In genomic region chrX:14634696-14635095, dm6 we compare ENCODE assay signal across 1 fruit fly cellular context.
TF ChIP-seq lines count a peak whose summit lies in the region.

No protein-coding gene starts in this region.

TF ChIP-seq in whole organism, embryonic, 481 proteins besides CTCF, POLR2A, EP300 and RAD21 (continued from another document):
- TF ChIP-seq ato (GFP tag; IDR thresholded peaks at IDR 0.05; lab: Robert Waterston, UW; ENCODE audit: partially characterized antibody) (no peak), zf30C (GFP tag; optimal IDR thresholded peaks at IDR 0.05; lab: Kevin White, UChicago) (no peak), tx (GFP tag; optimal IDR thresholded peaks at IDR 0.05; lab: Kevin White, UChicago) (no peak), CG7963 (GFP tag; IDR thresholded peaks at IDR 0.05; lab: Robert Waterston, UW; ENCODE audit: partially characterized antibody) (no peak), CG12104 (GFP tag; optimal IDR thresholded peaks at IDR 0.05; lab: Kevin White, UChicago) (peak; percentile 32), Oli (tag; optimal IDR thresholded peaks at IDR 0.05; lab: Kevin White, UChicago) (peak; percentile 68), CG16813 (GFP tag; IDR thresholded peaks at IDR 0.05; lab: Robert Waterston, UW; ENCODE audit: partially characterized antibody) (no peak), z (GFP tag; IDR thresholded peaks at IDR 0.05; lab: Robert Waterston, UW) (no peak), CG9727 (GFP tag; optimal IDR thresholded peaks at IDR 0.05; lab: Kevin White, UChicago) (no peak), CG18764 (GFP tag; optimal IDR thresholded peaks at IDR 0.05; lab: Kevin White, UChicago) (no peak), CG8359 (GFP tag; optimal IDR thresholded peaks at IDR 0.05; lab: Kevin White, UChicago; ENCODE audit: borderline replicate concordance) (peak; percentile 18), amos (GFP tag; IDR thresholded peaks at IDR 0.05; lab: Robert Waterston, UW; ENCODE audit: partially characterized antibody) (no peak), CG32532 (GFP tag; IDR thresholded peaks at IDR 0.05; lab: Robert Waterston, UW) (no peak), CG11695 (GFP tag; IDR thresholded peaks at IDR 0.05; lab: Robert Waterston, UW) (0 out of 3 replicates have a peak, but pooled peaks have one; percentile 27), CrebB (tag; optimal IDR thresholded peaks at IDR 0.05; lab: Kevin White, UChicago) (no peak), sob (GFP tag; IDR thresholded peaks at IDR 0.05; lab: Robert Waterston, UW) (no peak), CG11504 (tag; optimal IDR thresholded peaks at IDR 0.05; lab: Kevin White, UChicago) (peak; percentile 74), CG10209 (GFP tag; optimal IDR thresholded peaks at IDR 0.05; lab: Kevin White, UChicago) (no peak), NFAT (GFP tag; IDR thresholded peaks at IDR 0.05; lab: Robert Waterston, UW) (no peak), gt (GFP tag; IDR thresholded peaks at IDR 0.05; lab: Robert Waterston, UW) (no peak), H2.0 (GFP tag; IDR thresholded peaks at IDR 0.05; lab: Robert Waterston, UW) (peak; percentile 64), CG17912 (GFP tag; optimal IDR thresholded peaks at IDR 0.05; lab: Kevin White, UChicago) (no peak), Usf (GFP tag; optimal IDR thresholded peaks at IDR 0.05; lab: Kevin White, UChicago) (no peak), CG6854 (GFP tag; optimal IDR thresholded peaks at IDR 0.05; lab: Kevin White, UChicago) (no peak), Tbp (GFP tag; optimal IDR thresholded peaks at IDR 0.05; lab: Kevin White, UChicago) (no peak), Ravus (GFP tag; IDR thresholded peaks at IDR 0.05; lab: Robert Waterston, UW) (no peak), sens-2 (GFP tag; IDR thresholded peaks at IDR 0.05; lab: Robert Waterston, UW) (no peak), gcm (GFP tag; optimal IDR thresholded peaks at IDR 0.05; lab: Kevin White, UChicago) (no peak), ranshi (GFP tag; IDR thresholded peaks at IDR 0.05; lab: Robert Waterston, UW) (no peak; the same call in 1 of the 2 replicates), sd (tag; optimal IDR thresholded peaks at IDR 0.05; lab: Kevin White, UChicago) (no peak), CG1024 (GFP tag; IDR thresholded peaks at IDR 0.05; lab: Robert Waterston, UW) (0 out of 2 replicates have a peak, but pooled peaks have one; percentile 15), CG11723 (GFP tag; optimal IDR thresholded peaks at IDR 0.05; lab: Kevin White, UChicago) (no peak), Bgb (GFP tag; IDR thresholded peaks at IDR 0.05; lab: Robert Waterston, UW; ENCODE audit: partially characterized antibody) (no peak), tap (tag; optimal IDR thresholded peaks at IDR 0.05; lab: Kevin White, UChicago) (peak; percentile 47)
